Worm (Caenorhabditis elegans): ENCODE measurements around the gene F54D8.10.

DNA sequence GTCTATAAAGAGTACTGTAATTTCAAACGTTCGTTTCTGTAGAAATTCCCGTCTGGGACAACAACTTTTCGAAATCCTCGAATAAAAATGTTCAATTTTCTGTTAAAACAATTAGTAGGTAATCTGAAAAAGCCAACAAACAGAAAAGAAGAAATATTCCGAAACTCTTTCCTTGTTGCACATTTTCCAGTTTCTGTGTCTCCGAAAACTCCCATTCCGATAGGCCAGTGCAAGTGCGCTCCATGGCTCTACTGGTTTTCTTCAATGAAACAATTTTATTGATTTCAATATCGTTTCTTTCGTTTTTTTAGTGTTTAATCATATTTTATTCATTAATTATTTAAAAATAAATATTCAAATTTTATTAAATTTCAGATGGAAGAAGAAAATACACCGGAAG, 8.0 kb downstream of the F54D8.10 start, which contains the start of gene F54D8.6:
- TF ChIP-seq jun-1 (tag; optimal IDR thresholded peaks at IDR 0.05) (no peak), C04F5.9 (tag; optimal IDR thresholded peaks at IDR 0.05) (no peak), unc-86 (tag; optimal IDR thresholded peaks at IDR 0.05) (no peak), zip-4 (GFP tag; optimal IDR thresholded peaks at IDR 0.05) (no peak)
